Worm (Caenorhabditis elegans): ENCODE measurements around the gene clx-1.

clx-1 gene

ce11 chrIV:7724912-7725311 is 9.5 kb upstream of the clx-1 start:
- TF ChIP-seq unc-62 (GFP tag; optimal IDR thresholded peaks at IDR 0.05) (no peak), snpc-4 (GFP tag; optimal IDR thresholded peaks at IDR 0.05) (no peak), snpc-4 (tag; optimal IDR thresholded peaks at IDR 0.05) (no peak), ceh-27 (GFP tag; optimal IDR thresholded peaks at IDR 0.05) (no peak), mel-28 (tag; optimal IDR thresholded peaks at IDR 0.05; ENCODE audit: borderline replicate concordance) (no peak), die-1 (tag; optimal IDR thresholded peaks at IDR 0.05) (no peak), F57A8.1 (GFP tag; optimal IDR thresholded peaks at IDR 0.05) (no peak), rcor-1 (GFP tag; IDR thresholded peaks at IDR 0.05) (no peak), ztf-25 (GFP tag; IDR thresholded peaks at IDR 0.05) (no peak), xnd-1 (tag; optimal IDR thresholded peaks at IDR 0.05) (no peak), ets-4 (GFP tag; optimal IDR thresholded peaks at IDR 0.05) (no peak), egl-18 (GFP tag; IDR thresholded peaks at IDR 0.05) (no peak), nhr-80 (tag; optimal IDR thresholded peaks at IDR 0.05) (no peak), lin-40 (tag; optimal IDR thresholded peaks at IDR 0.05) (no peak)

DNA sequence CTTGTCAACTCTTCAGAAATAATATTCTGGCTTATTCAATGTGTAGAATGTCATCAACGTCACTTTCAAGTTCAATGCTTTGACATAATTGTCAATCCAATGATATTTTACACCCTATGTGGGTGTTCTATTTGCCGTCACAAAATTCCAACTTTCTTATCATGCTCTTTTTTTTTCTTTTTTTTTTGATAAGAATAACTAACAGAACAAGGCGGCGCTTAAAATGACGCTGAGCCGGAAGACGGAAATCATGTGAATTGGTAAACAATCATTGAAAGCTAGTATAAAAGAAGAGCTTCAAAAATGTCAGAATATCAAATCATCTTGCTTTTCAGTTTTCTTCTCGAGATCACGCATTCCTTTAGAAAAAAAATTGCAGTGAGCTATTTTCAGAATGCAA is 8.1 kb upstream of the clx-1 start, which contains the start of gene C50F7.5:
C50F7.5 (plus strand) TSS at position 395 of the 400 bp plus-strand sequence.
- peak; percentile 26 for TF ChIP-seq nhr-80 (tag; optimal IDR thresholded peaks at IDR 0.05)
- no peak for TF ChIP-seq dpff-1 (tag; optimal IDR thresholded peaks at IDR 0.05)
- no peak for TF ChIP-seq F33H1.4 (GFP tag; IDR thresholded peaks at IDR 0.05)

ce11 chrIV:7727258-7727657 is 7.2 kb upstream of the clx-1 start:
- TF ChIP-seq zfh-2 (GFP tag; conservative IDR thresholded peaks at IDR 0.05) (peak; percentile 88), aptf-2 (GFP tag; conservative IDR thresholded peaks at IDR 0.05) (no peak), F22D6.2 (tag; optimal IDR thresholded peaks at IDR 0.05) (no peak), egrh-3 (GFP tag; IDR thresholded peaks at IDR 0.05) (peak; percentile 86; the same call in 1 of the 2 replicates)

DNA sequence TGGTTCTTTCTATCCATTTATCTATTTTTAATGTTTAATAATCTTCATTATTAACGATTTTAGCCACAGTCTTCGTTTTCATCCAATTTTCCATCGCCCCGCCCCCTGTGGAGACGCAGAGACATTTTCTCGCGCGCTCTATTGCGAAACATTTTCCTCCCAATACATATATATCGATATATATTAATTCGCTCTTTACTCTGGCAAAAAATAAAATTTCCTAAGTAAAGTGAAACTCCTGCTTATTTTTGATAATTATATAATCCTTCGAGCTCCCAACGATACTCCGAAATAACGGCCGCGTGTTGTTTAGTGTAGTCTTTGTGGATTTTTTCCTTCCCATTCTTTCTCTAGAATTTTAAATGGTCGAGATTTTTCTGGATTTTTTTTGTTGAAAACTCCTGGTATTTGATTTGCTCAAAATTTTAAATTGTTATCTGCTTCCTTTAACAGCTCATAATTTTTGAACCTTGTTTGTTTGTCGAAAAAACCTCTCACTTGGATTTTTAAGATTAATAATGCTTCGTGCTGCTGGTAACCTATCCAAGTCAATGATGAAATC is 6.0 kb upstream of the clx-1 start, which contains the start of gene sucg-1:
sucg-1 (plus strand) TSS at position 512 of the 562 bp plus-strand sequence.
- TF ChIP-seq hmg-1.2 (GFP tag; IDR thresholded peaks at IDR 0.05) (peak; percentile 37; the same call in 1 of the 2 replicates), cebp-1 (GFP tag; IDR thresholded peaks at IDR 0.05) (peak; percentile 84), cebp-1 (tag; optimal IDR thresholded peaks at IDR 0.05) (peak; percentile 91), attf-3 (GFP tag; conservative IDR thresholded peaks at IDR 0.05) (peak; percentile 79), nhr-27 (tag; optimal IDR thresholded peaks at IDR 0.05) (no peak), ccch-3 (GFP tag; optimal IDR thresholded peaks at IDR 0.05) (no peak)

DNA sequence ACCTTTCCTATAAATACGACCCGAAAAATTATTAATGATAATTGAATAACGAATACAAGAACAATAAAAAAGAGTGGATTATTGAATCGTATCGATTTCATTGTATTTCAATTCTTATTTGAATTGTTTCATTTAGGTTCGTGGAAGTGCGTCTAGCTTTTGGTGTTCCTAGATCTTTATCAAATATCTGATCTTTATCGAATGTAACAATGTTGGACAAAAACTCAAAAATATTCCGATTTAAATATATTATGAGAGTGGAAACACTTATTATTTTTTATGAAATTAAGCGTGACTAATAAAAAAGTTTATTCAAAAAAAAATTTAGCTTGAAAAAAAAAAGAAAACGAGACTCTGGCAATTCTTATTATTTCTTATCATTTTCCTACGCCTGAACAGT is 2.5 kb upstream of the clx-1 start, which contains the start of the genes C50F7.9 and C50F7.3:
C50F7.9 (minus strand) TSS at position 101 of the 400 bp plus-strand sequence.
C50F7.3 (plus strand) TSS at position 370 of the 400 bp plus-strand sequence.
- no peak for TF ChIP-seq atf-7 (tag; optimal IDR thresholded peaks at IDR 0.05)
- no peak for TF ChIP-seq rpc-1 (optimal IDR thresholded peaks at IDR 0.05)
- no peak for TF ChIP-seq rpc-1 (tag; optimal IDR thresholded peaks at IDR 0.05)
- TF ChIP-seq fkh-3 (tag; optimal IDR thresholded peaks at IDR 0.05): no peak
- no peak for TF ChIP-seq madf-3 (GFP tag; IDR thresholded peaks at IDR 0.05)
- TF ChIP-seq nhr-179 (tag; optimal IDR thresholded peaks at IDR 0.05): no peak
- no peak for TF ChIP-seq tbp1 (GFP tag; optimal IDR thresholded peaks at IDR 0.05)
- no peak for TF ChIP-seq K12H6.12 (tag; optimal IDR thresholded peaks at IDR 0.05)
- TF ChIP-seq sea-2 (GFP tag; IDR thresholded peaks at IDR 0.05): no peak
- no peak for TF ChIP-seq dpff-1 (tag; optimal IDR thresholded peaks at IDR 0.05)
- no peak for TF ChIP-seq nfya-2 (GFP tag; IDR thresholded peaks at IDR 0.05)
- no peak for TF ChIP-seq Y53F4B.3 (GFP tag; IDR thresholded peaks at IDR 0.05)
- TF ChIP-seq F22D6.2 (tag; optimal IDR thresholded peaks at IDR 0.05): no peak
- TF ChIP-seq ceh-100 (GFP tag; IDR thresholded peaks at IDR 0.05): no peak
- no peak for TF ChIP-seq egl-18 (GFP tag; IDR thresholded peaks at IDR 0.05)
- no peak for TF ChIP-seq sptf-2 (GFP tag; optimal IDR thresholded peaks at IDR 0.05)
- TF ChIP-seq ztf-3 (GFP tag; optimal IDR thresholded peaks at IDR 0.05): no peak
- no peak for TF ChIP-seq somi-1 (GFP tag; optimal IDR thresholded peaks at IDR 0.05)
